Fruit fly (Drosophila melanogaster): Measurements from ENCODE around the gene rump.

DNA sequence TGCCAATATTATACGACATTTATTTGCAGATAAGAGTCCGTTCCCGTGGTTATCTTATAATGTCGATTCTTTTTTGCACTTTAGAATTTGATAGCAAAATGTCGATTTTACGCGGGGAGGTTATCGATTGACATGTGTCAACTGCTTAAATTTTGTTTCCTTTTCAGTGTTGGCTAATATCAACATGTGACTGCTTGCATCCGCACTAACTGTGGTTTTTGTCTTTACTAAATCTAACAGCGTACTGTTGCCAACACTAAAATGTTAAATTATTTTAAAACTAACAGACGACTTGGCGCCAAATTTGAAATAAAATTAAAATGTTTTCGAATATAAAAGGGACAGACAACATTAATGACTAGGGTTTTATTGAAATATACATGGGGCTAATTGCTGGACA, 13.4 kb downstream of the rump start:
- no peak for TF ChIP-seq Pif1A (GFP tag; optimal IDR thresholded peaks at IDR 0.05)
- no peak for TF ChIP-seq Pif1B (GFP tag; optimal IDR thresholded peaks at IDR 0.05)
- TF ChIP-seq CG17806 (tag; optimal IDR thresholded peaks at IDR 0.05) = no peak
- no peak for TF ChIP-seq gl (tag; optimal IDR thresholded peaks at IDR 0.05)
- no peak for TF ChIP-seq CG12605 (GFP tag; IDR thresholded peaks at IDR 0.05)
- TF ChIP-seq CG14655 (GFP tag; optimal IDR thresholded peaks at IDR 0.05) = no peak
- TF ChIP-seq EcR (GFP tag; optimal IDR thresholded peaks at IDR 0.05) = no peak
- peak; percentile 48 for TF ChIP-seq Snoo (tag; optimal IDR thresholded peaks at IDR 0.05)

Measured in whole organism, pupa.